Worm (Caenorhabditis elegans): ENCODE measurements around the gene M163.5.

The M163.5 gene

ce11 chrX:14476625-14477257 is 2.9 kb downstream of the M163.5 start:
- TF ChIP-seq Y5F2A.4 (GFP tag; optimal IDR thresholded peaks at IDR 0.05) (peak; percentile 38), T20F7.1 (GFP tag; optimal IDR thresholded peaks at IDR 0.05) (peak; percentile 23), skn-1 (tag; optimal IDR thresholded peaks at IDR 0.05) (no peak), D1046.2 (GFP tag; IDR thresholded peaks at IDR 0.05) (no peak), php-3 (GFP tag; IDR thresholded peaks at IDR 0.05) (peak; percentile 61; the same call in 1 of the 2 replicates), daf-19 (GFP tag; conservative IDR thresholded peaks at IDR 0.05) (0 out of 2 replicates have a peak, but pooled peaks have one; percentile 12), set-16 (GFP tag; IDR thresholded peaks at IDR 0.05) (no peak), duxl-1 (tag; optimal IDR thresholded peaks at IDR 0.05; ENCODE audit: poor library complexity) (peak; percentile 88), fkh-10 (GFP tag; optimal IDR thresholded peaks at IDR 0.05) (no peak), F10B5.3 (tag; optimal IDR thresholded peaks at IDR 0.05) (peak; percentile 11), ztf-11 (tag; optimal IDR thresholded peaks at IDR 0.05) (no peak), tag-97 (GFP tag; IDR thresholded peaks at IDR 0.05) (0 out of 2 replicates have a peak, but pooled peaks have one; percentile 47), daf-16 (GFP tag; optimal IDR thresholded peaks at IDR 0.05) (peak in 1 of 2 experiments; percentile 47), daf-16 (tag; optimal IDR thresholded peaks at IDR 0.05) (peak; percentile 78), mep-1 (tag; optimal IDR thresholded peaks at IDR 0.05) (no peak), jun-1 (tag; optimal IDR thresholded peaks at IDR 0.05) (no peak), unc-39 (tag; optimal IDR thresholded peaks at IDR 0.05) (no peak), lin-13 (GFP tag; optimal IDR thresholded peaks at IDR 0.05) (peak; percentile 11), ZK546.5 (tag; optimal IDR thresholded peaks at IDR 0.05) (no peak), pqm-1 (tag; optimal IDR thresholded peaks at IDR 0.05) (no peak), hif-1 (tag; optimal IDR thresholded peaks at IDR 0.05) (no peak), dmd-9 (GFP tag; IDR thresholded peaks at IDR 0.05) (peak; percentile 56; the same call in 1 of the 2 replicates), F26F4.8 (GFP tag; conservative IDR thresholded peaks at IDR 0.05) (peak; percentile 58; the same call in 1 of the 2 replicates), dve-1 (tag; optimal IDR thresholded peaks at IDR 0.05; ENCODE audit: insufficient read depth) (no peak), nhr-42 (GFP tag; IDR thresholded peaks at IDR 0.05) (0 out of 2 replicates have a peak, but pooled peaks have one; percentile 57), egl-43 (GFP tag; IDR thresholded peaks at IDR 0.05) (no peak; the same call in 1 of the 2 replicates), nhr-48 (tag; optimal IDR thresholded peaks at IDR 0.05) (peak; percentile 47), ZK337.2 (GFP tag; IDR thresholded peaks at IDR 0.05) (peak; percentile 49; the same call in 1 of the 2 replicates), arid-1 (GFP tag; conservative IDR thresholded peaks at IDR 0.05) (no peak), lin-15B (tag; optimal IDR thresholded peaks at IDR 0.05) (no peak), spr-1 (tag; optimal IDR thresholded peaks at IDR 0.05) (peak; percentile 41), ama-1 (optimal IDR thresholded peaks at IDR 0.05) (no peak), dmd-6 (GFP tag; IDR thresholded peaks at IDR 0.05) (peak; percentile 63), hlh-30 (tag; optimal IDR thresholded peaks at IDR 0.05; ENCODE audit: insufficient read depth) (peak; percentile 61), ceh-32 (tag; optimal IDR thresholded peaks at IDR 0.05; ENCODE audit: poor library complexity) (no peak), daf-8 (GFP tag; IDR thresholded peaks at IDR 0.05) (0 out of 2 replicates have a peak, but pooled peaks have one; percentile 54), nhr-76 (tag; optimal IDR thresholded peaks at IDR 0.05) (no peak), nhr-25 (tag; optimal IDR thresholded peaks at IDR 0.05; ENCODE audit: borderline replicate concordance, insufficient read depth) (no peak), zag-1 (tag; optimal IDR thresholded peaks at IDR 0.05) (no peak), zip-11 (GFP tag; IDR thresholded peaks at IDR 0.05) (no peak), ces-1 (GFP tag; optimal IDR thresholded peaks at IDR 0.05) (no peak), lin-29 (GFP tag; IDR thresholded peaks at IDR 0.05) (0 out of 2 replicates have a peak, but pooled peaks have one; percentile 44), unc-130 (GFP tag; optimal IDR thresholded peaks at IDR 0.05) (no peak), F44E2.7 (GFP tag; IDR thresholded peaks at IDR 0.05) (0 out of 2 replicates have a peak, but pooled peaks have one; percentile 12), snpc-4 (tag; optimal IDR thresholded peaks at IDR 0.05) (peak; percentile 93), Y75B8A.6 (GFP tag; IDR thresholded peaks at IDR 0.05) (no peak), ceh-82 (tag; optimal IDR thresholded peaks at IDR 0.05) (no peak), ctbp-1 (GFP tag; IDR thresholded peaks at IDR 0.05) (peak; percentile 60; the same call in 1 of the 2 replicates), mes-2 (tag; optimal IDR thresholded peaks at IDR 0.05; ENCODE audit: poor library complexity, severe bottlenecking) (no peak)
